Worm (Caenorhabditis elegans): ENCODE data around the gene C29F4.3.

- no peak for TF ChIP-seq dpl-1 (GFP tag; optimal IDR thresholded peaks at IDR 0.05)
- TF ChIP-seq nhr-179 (tag; optimal IDR thresholded peaks at IDR 0.05) = no peak
- TF ChIP-seq ZK185.1 (tag; optimal IDR thresholded peaks at IDR 0.05; ENCODE audit: poor library complexity, severe bottlenecking) = no peak
- no peak for TF ChIP-seq K12H6.12 (tag; optimal IDR thresholded peaks at IDR 0.05)
- TF ChIP-seq F10E7.11 (tag; optimal IDR thresholded peaks at IDR 0.05) = no peak
- no peak for TF ChIP-seq hlh-26 (GFP tag; conservative IDR thresholded peaks at IDR 0.05)
- TF ChIP-seq pha-4 (tag; optimal IDR thresholded peaks at IDR 0.05) = no peak
Measured at ce11 chrIV:11271262-11271661, 47.5 kb upstream of the C29F4.3 start, which contains the start of gene nhr-7.
